Worm (Caenorhabditis elegans) whole organism, late embryonic: ENCODE results near the gene epn-1.

ENCODE experiments used
- F13H6.1 ChIP-seq: sonication (generic microtip); optimal IDR thresholded peaks from 2 replicates; lab custom pipeline; 2016; ENCODE audit warnings: missing genetic modification characterization, missing compliant biosample characterization
- K09A11.1 ChIP-seq: sonication (generic microtip); optimal IDR thresholded peaks from 2 replicates; lab custom pipeline; 2017; ENCODE audit warnings: antibody characterized with exemption, mild to moderate bottlenecking, missing genetic modification characterization, missing compliant biosample characterization; ENCODE audit not compliant: insufficient read depth
- T23F11.4 ChIP-seq: fragments of 200-800 bp; sonication (Bioruptor generic); optimal IDR thresholded peaks from 2 replicates; lab custom pipeline; 2018; ENCODE audit warnings: mild to moderate bottlenecking, missing genetic modification characterization, missing compliant biosample characterization
- ahr-1 ChIP-seq: sonication (generic microtip); optimal IDR thresholded peaks from 2 replicates; lab custom pipeline; 2016; ENCODE audit warnings: missing genetic modification characterization, missing compliant biosample characterization
- ceh-14 ChIP-seq: sonication (generic microtip); optimal IDR thresholded peaks from 2 replicates; lab custom pipeline; 2016; ENCODE audit warnings: missing genotype, missing genetic modification characterization, missing compliant biosample characterization
- ceh-2 ChIP-seq: sonication (generic microtip); optimal IDR thresholded peaks from 2 replicates; lab custom pipeline; 2016; ENCODE audit warnings: missing genotype, missing genetic modification characterization, missing compliant biosample characterization
- ceh-24 ChIP-seq: sonication (generic microtip); optimal IDR thresholded peaks from 2 replicates; lab custom pipeline; 2016; ENCODE audit warnings: mild to moderate bottlenecking, missing genetic modification characterization, missing compliant biosample characterization
- ceh-30 ChIP-seq: fragments of 150-350 bp; optimal IDR thresholded peaks from 2 replicates; lab custom pipeline; 2014; ENCODE audit warnings: missing biosample characterization, missing genetic modification characterization
- ceh-45 ChIP-seq: fragments of 200-800 bp; sonication (Bioruptor generic); IDR thresholded peaks from 2 replicates; pipeline ENCODE4 v1.3.6; 2022; ENCODE audit warnings: missing genetic modification reagents, missing genetic modification characterization, missing compliant biosample characterization
- ceh-48 ChIP-seq: sonication (generic microtip); optimal IDR thresholded peaks from 2 replicates; lab custom pipeline; 2016; ENCODE audit warnings: missing genetic modification characterization, inconsistent platforms, missing compliant biosample characterization
- ceh-6 ChIP-seq: fragments of 200-800 bp; sonication (Bioruptor generic); optimal IDR thresholded peaks from 2 replicates; lab custom pipeline; 2018; ENCODE audit warnings: mild to moderate bottlenecking, missing genetic modification characterization, missing compliant biosample characterization
- ceh-9 ChIP-seq: sonication (generic microtip); optimal IDR thresholded peaks from 2 replicates; lab custom pipeline; 2016; ENCODE audit warnings: mild to moderate bottlenecking, missing genetic modification characterization, inconsistent platforms, missing compliant biosample characterization
- dmd-4 ChIP-seq: sonication (generic microtip); optimal IDR thresholded peaks from 2 replicates; lab custom pipeline; 2016; ENCODE audit warnings: borderline replicate concordance, missing genetic modification characterization, missing compliant biosample characterization
- dve-1 ChIP-seq: sonication (generic microtip); optimal IDR thresholded peaks from 2 replicates; lab custom pipeline; 2017; ENCODE audit warnings: antibody characterized with exemption, mild to moderate bottlenecking, missing genetic modification characterization, missing compliant biosample characterization
- elt-2 ChIP-seq: sonication (generic microtip); optimal IDR thresholded peaks from 2 replicates; lab custom pipeline; 2016; ENCODE audit warnings: missing genetic modification reagents, missing genetic modification characterization, missing compliant biosample characterization
- ets-4 ChIP-seq: sonication (generic microtip); optimal IDR thresholded peaks from 2 replicates; lab custom pipeline; 2016; ENCODE audit warnings: missing genetic modification characterization, missing compliant biosample characterization
- eyg-1 ChIP-seq: sonication (generic microtip); optimal IDR thresholded peaks from 2 replicates; lab custom pipeline; 2016; ENCODE audit warnings: missing genotype, missing genetic modification characterization, missing compliant biosample characterization
- fax-1 ChIP-seq: sonication (generic microtip); optimal IDR thresholded peaks from 2 replicates; lab custom pipeline; 2016; ENCODE audit warnings: missing genotype, missing genetic modification characterization, missing compliant biosample characterization
- fkh-10 ChIP-seq: fragments of 150-350 bp; optimal IDR thresholded peaks from 2 replicates; lab custom pipeline; 2014; ENCODE audit warnings: missing biosample characterization, missing genetic modification reagents, missing genetic modification characterization
- hlh-13 ChIP-seq: fragments of 200-800 bp; sonication (Bioruptor generic); optimal IDR thresholded peaks from 2 replicates; lab custom pipeline; 2018; ENCODE audit warnings: mild to moderate bottlenecking, missing genetic modification characterization, missing compliant biosample characterization
- hlh-30 ChIP-seq: sonication (generic microtip); optimal IDR thresholded peaks from 2 replicates; lab custom pipeline; 2017; ENCODE audit warnings: antibody characterized with exemption, missing genetic modification characterization, missing compliant biosample characterization; ENCODE audit not compliant: insufficient read depth
- hlh-8 ChIP-seq: sonication (generic microtip); optimal IDR thresholded peaks from 2 replicates; lab custom pipeline; 2016; ENCODE audit warnings: missing genotype, missing genetic modification characterization, missing compliant biosample characterization
- lim-6 ChIP-seq: sonication (generic microtip); optimal IDR thresholded peaks from 2 replicates; lab custom pipeline; 2016; ENCODE audit warnings: missing genetic modification characterization, missing compliant biosample characterization
- lin-11 ChIP-seq: fragments of 200-800 bp; sonication (Bioruptor generic); optimal IDR thresholded peaks from 2 replicates; lab custom pipeline; 2018; ENCODE audit warnings: mild to moderate bottlenecking, missing genetic modification characterization, missing compliant biosample characterization
- madf-2 ChIP-seq: sonication (generic microtip); optimal IDR thresholded peaks from 2 replicates; lab custom pipeline; 2017; ENCODE audit warnings: missing genetic modification characterization, missing compliant biosample characterization
- nfya-1 ChIP-seq: sonication (generic microtip); optimal IDR thresholded peaks from 2 replicates; lab custom pipeline; 2017; ENCODE audit warnings: missing genetic modification characterization, mild to moderate bottlenecking, missing compliant biosample characterization, antibody characterized with exemption, moderate library complexity
- nhr-11 ChIP-seq: fragments of 150-350 bp; optimal IDR thresholded peaks from 2 replicates; lab custom pipeline; 2014; ENCODE audit warnings: missing biosample characterization, missing genetic modification characterization
- nhr-232 ChIP-seq: sonication (generic microtip); optimal IDR thresholded peaks from 2 replicates; lab custom pipeline; 2016; ENCODE audit warnings: missing genetic modification characterization, missing compliant biosample characterization
- odd-2 ChIP-seq: sonication (generic microtip); optimal IDR thresholded peaks from 2 replicates; lab custom pipeline; 2017; ENCODE audit warnings: antibody characterized with exemption, mild to moderate bottlenecking, missing genetic modification characterization, missing compliant biosample characterization
- pag-3 ChIP-seq: sonication (generic microtip); optimal IDR thresholded peaks from 2 replicates; lab custom pipeline; 2016; ENCODE audit warnings: missing compliant biosample characterization, missing genetic modification characterization, borderline replicate concordance
- pat-9 ChIP-seq: fragments of 200-800 bp; sonication (Bioruptor generic); optimal IDR thresholded peaks from 2 replicates; lab custom pipeline; 2018; ENCODE audit warnings: mild to moderate bottlenecking, missing genetic modification characterization, moderate library complexity, missing compliant biosample characterization
- pax-1 ChIP-seq: fragments of 150-350 bp; optimal IDR thresholded peaks from 2 replicates; lab custom pipeline; 2014; ENCODE audit warnings: missing biosample characterization, missing genetic modification characterization
- pha-2 ChIP-seq: sonication (generic microtip); optimal IDR thresholded peaks from 2 replicates; lab custom pipeline; 2017; ENCODE audit warnings: mild to moderate bottlenecking, missing genetic modification characterization, missing compliant biosample characterization
- pha-4 ChIP-seq: fragments of 150-350 bp; optimal IDR thresholded peaks from 2 replicates; lab custom pipeline; 2018; ENCODE audit warnings: missing biosample characterization, missing genetic modification reagents, missing genetic modification characterization
- pqm-1 ChIP-seq: sonication (generic microtip); optimal IDR thresholded peaks from 2 replicates; lab custom pipeline; 2016; ENCODE audit warnings: missing genetic modification characterization, missing compliant biosample characterization
- ref-2 ChIP-seq: sonication (generic microtip); optimal IDR thresholded peaks from 2 replicates; lab custom pipeline; 2016; ENCODE audit warnings: missing genetic modification characterization, missing compliant biosample characterization
- rnt-1 ChIP-seq: sonication (generic microtip); optimal IDR thresholded peaks from 2 replicates; lab custom pipeline; 2016; ENCODE audit warnings: missing genetic modification characterization, missing compliant biosample characterization
- sdc-2 ChIP-seq: sonication (generic microtip); optimal IDR thresholded peaks from 2 replicates; lab custom pipeline; 2016; ENCODE audit warnings: missing genotype, missing genetic modification characterization, missing compliant biosample characterization
- sox-2 ChIP-seq: fragments of 200-800 bp; sonication (Bioruptor generic); IDR thresholded peaks from 2 replicates; pipeline ENCODE4 v1.3.6; 2022; ENCODE audit warnings: missing genetic modification reagents, missing genetic modification characterization, missing compliant biosample characterization
- syd-9 ChIP-seq: sonication (generic microtip); optimal IDR thresholded peaks from 2 replicates; lab custom pipeline; 2016; ENCODE audit warnings: mild to moderate bottlenecking, missing genetic modification characterization, moderate library complexity, missing compliant biosample characterization
- tbx-2 ChIP-seq: sonication (generic microtip); optimal IDR thresholded peaks from 2 replicates; lab custom pipeline; 2016; ENCODE audit warnings: missing genetic modification characterization, missing compliant biosample characterization
- ttx-3 ChIP-seq: sonication (generic microtip); optimal IDR thresholded peaks from 2 replicates; lab custom pipeline; 2016; ENCODE audit warnings: missing genetic modification reagents, missing genetic modification characterization, missing compliant biosample characterization
- unc-3 ChIP-seq, 2 experiments: fragments of 200-800 bp in 1 of 2; sonication (Bioruptor generic) in 1 of 2; sonication (generic microtip) in 1 of 2; conservative IDR thresholded peaks in 1 of 2; optimal IDR thresholded peaks in 1 of 2; 2 replicates each; pipeline versions ENCODE4 v1.3.6 to Lab custom; 2016 to 2022; ENCODE audit warnings: missing compliant biosample characterization in 2 of 2, missing genetic modification characterization in 2 of 2, missing genetic modification reagents in 1 of 2
- unc-55 ChIP-seq: sonication (generic microtip); optimal IDR thresholded peaks from 2 replicates; lab custom pipeline; 2017; ENCODE audit warnings: missing biosample characterization, missing genetic modification reagents, missing genetic modification characterization
- unc-86 ChIP-seq: sonication (generic microtip); optimal IDR thresholded peaks from 2 replicates; lab custom pipeline; 2016; ENCODE audit warnings: missing genetic modification characterization, missing compliant biosample characterization
- ztf-16 ChIP-seq: sonication (generic microtip); optimal IDR thresholded peaks from 2 replicates; lab custom pipeline; 2017; ENCODE audit warnings: missing genetic modification characterization, missing compliant biosample characterization

epn-1 gene

ce11 chrX:14808796-14809195 is 9.5 kb downstream of the epn-1 start:
- TF ChIP-seq F13H6.1 (tag; lab: Kevin White, UChicago) (no peak), ceh-6 (GFP tag; lab: Kevin White, UChicago) (no peak), ceh-30 (tag; lab: Kevin White, UChicago) (no peak), ets-4 (tag; lab: Kevin White, UChicago) (no peak), pha-4 (tag; lab: Kevin White, UChicago) (no peak), ceh-24 (tag; lab: Kevin White, UChicago) (no peak), ceh-45 (GFP tag; lab: Robert Waterston, UW) (no peak), ttx-3 (no peak), K09A11.1 (tag; lab: Kevin White, UChicago) (no peak), hlh-13 (GFP tag; lab: Kevin White, UChicago) (no peak), pha-2 (no peak), syd-9 (tag; lab: Kevin White, UChicago) (no peak), dmd-4 (no peak), unc-86 (no peak), hlh-30 (tag; lab: Kevin White, UChicago) (no peak), sdc-2 (tag; lab: Kevin White, UChicago) (no peak)

- TF ChIP-seq lin-11 (tag; lab: Kevin White, UChicago) (no peak), ceh-9 (no peak), ceh-45 (GFP tag; lab: Robert Waterston, UW) (no peak)
Observed at ce11 chrX:14806936-14807335, 11.4 kb downstream of the epn-1 start, which contains the start of gene F42D1.4. Gene F42D1.4, plus strand, starts transcription at chrX:14807236.

DNA sequence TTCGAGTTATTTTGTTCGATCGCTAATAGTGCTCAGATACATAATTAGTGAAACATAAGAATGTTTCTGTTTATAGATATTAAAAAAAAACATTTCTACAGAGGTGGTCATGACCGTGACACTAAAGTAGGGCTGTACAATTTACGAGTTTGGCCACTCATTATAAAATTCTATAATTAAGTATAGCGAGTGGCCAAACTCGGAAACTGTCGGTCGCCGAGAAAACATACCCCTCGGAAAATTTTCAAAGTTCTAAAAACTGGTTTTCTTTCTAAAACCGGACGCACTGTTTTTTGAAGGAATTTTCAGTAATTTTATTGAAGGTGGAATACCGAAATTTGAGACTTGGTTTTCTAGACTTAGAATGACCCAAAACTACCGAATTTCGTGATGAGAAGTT is 12.6 kb downstream of the epn-1 start:
- TF ChIP-seq ztf-16 (tag; lab: Kevin White, UChicago) (no peak), lim-6 (tag; lab: Kevin White, UChicago) (no peak), sox-2 (GFP tag; lab: Robert Waterston, UW) (no peak), hlh-13 (GFP tag; lab: Kevin White, UChicago) (no peak), nfya-1 (tag; lab: Kevin White, UChicago) (no peak), ceh-48 (no peak), nhr-11 (no peak), T23F11.4 (GFP tag; lab: Kevin White, UChicago) (no peak), ahr-1 (tag; lab: Kevin White, UChicago) (no peak)

DNA sequence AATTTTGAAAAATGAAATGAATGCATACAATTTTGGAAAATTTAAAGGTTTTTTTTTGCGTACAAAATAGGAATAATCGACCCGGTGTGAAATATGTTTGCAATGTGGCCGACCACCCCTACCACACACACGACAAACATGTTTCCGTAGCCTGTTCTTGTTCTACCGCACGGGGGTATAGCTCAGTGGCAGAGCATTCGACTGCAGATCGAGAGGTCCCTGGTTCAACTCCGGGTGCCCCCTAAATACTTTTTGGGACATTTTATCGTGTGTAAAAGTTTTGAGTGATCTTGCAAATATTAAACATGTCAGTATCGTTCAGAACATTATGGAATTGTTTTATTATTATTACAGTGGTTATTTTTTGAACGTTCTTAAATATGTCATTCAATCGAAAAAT is 13.6 kb downstream of the epn-1 start:
- TF ChIP-seq hlh-8 (tag; lab: Kevin White, UChicago) (peak; percentile 52), unc-55 (GFP tag; lab: Kevin White, UChicago) (no peak), ceh-2 (tag; lab: Kevin White, UChicago) (peak; percentile 60), pqm-1 (tag; lab: Kevin White, UChicago) (no peak), unc-86 (peak; percentile 65), madf-2 (tag; lab: Kevin White, UChicago) (peak; percentile 54), odd-2 (tag; lab: Kevin White, UChicago) (no peak), dve-1 (tag; lab: Kevin White, UChicago) (no peak), pha-4 (tag; lab: Kevin White, UChicago) (no peak), unc-3 (GFP tag; conservative IDR thresholded peaks at IDR 0.05; lab: Robert Waterston, UW) (peak; percentile 76; the same call in 1 of the 2 replicates), unc-3 (tag; optimal IDR thresholded peaks at IDR 0.05; lab: Kevin White, UChicago) (peak; percentile 37), tbx-2 (tag; lab: Kevin White, UChicago) (peak; percentile 77), fax-1 (tag; lab: Kevin White, UChicago) (peak; percentile 47), nhr-232 (tag; lab: Kevin White, UChicago) (peak; percentile 78), ztf-16 (tag; lab: Kevin White, UChicago) (peak; percentile 38), ref-2 (tag; lab: Kevin White, UChicago) (peak; percentile 74), ceh-14 (tag; lab: Kevin White, UChicago) (no peak), pat-9 (tag; lab: Kevin White, UChicago) (peak; percentile 77), ttx-3 (peak; percentile 76), fkh-10 (GFP tag; lab: Kevin White, UChicago) (no peak), ceh-24 (tag; lab: Kevin White, UChicago) (peak; percentile 39), ceh-48 (peak; percentile 53), elt-2 (tag; lab: Kevin White, UChicago) (peak; percentile 85), hlh-30 (tag; lab: Kevin White, UChicago) (no peak), hlh-13 (GFP tag; lab: Kevin White, UChicago) (peak; percentile 74), rnt-1 (tag; lab: Kevin White, UChicago) (peak; percentile 41), eyg-1 (tag; lab: Kevin White, UChicago) (peak; percentile 26), pag-3 (tag; lab: Kevin White, UChicago) (no peak), pax-1 (tag; lab: Kevin White, UChicago) (no peak)
